Fruit fly (Drosophila melanogaster): Measurements from ENCODE around the gene CG34456.

The CG34456 gene

dm6 chr3L:9358713-9359040 is 3.2 kb upstream of the CG34456 start, which contains the start of the genes UGP and Svip (continued):
- peak; percentile 3 for TF ChIP-seq lilli (GFP tag; optimal IDR thresholded peaks at IDR 0.05)
- no peak for TF ChIP-seq CG17361 (GFP tag; IDR thresholded peaks at IDR 0.05)
- peak; percentile 25 for TF ChIP-seq psq (GFP tag; optimal IDR thresholded peaks at IDR 0.05)
- TF ChIP-seq Sin3A (optimal IDR thresholded peaks at IDR 0.05) = no peak
- TF ChIP-seq zen (tag; optimal IDR thresholded peaks at IDR 0.05) = no peak
- TF ChIP-seq Ssrp (tag; optimal IDR thresholded peaks at IDR 0.05) = no peak
- no peak for TF ChIP-seq so (GFP tag; IDR thresholded peaks at IDR 0.05)
- no peak for TF ChIP-seq Dad (GFP tag; optimal IDR thresholded peaks at IDR 0.05)
- no peak for TF ChIP-seq br (optimal IDR thresholded peaks at IDR 0.05)
- TF ChIP-seq Dek (tag; optimal IDR thresholded peaks at IDR 0.05) = no peak
- TF ChIP-seq CkIIα-i1 (GFP tag; IDR thresholded peaks at IDR 0.05) = no peak
- TF ChIP-seq chm (GFP tag; IDR thresholded peaks at IDR 0.05) = no peak
- no peak for TF ChIP-seq CG15011 (GFP tag; optimal IDR thresholded peaks at IDR 0.05)
- no peak for TF ChIP-seq CG11085 (GFP tag; IDR thresholded peaks at IDR 0.05)
- peak; percentile 1 for TF ChIP-seq her (GFP tag; optimal IDR thresholded peaks at IDR 0.05)
- TF ChIP-seq CG13624 (GFP tag; optimal IDR thresholded peaks at IDR 0.05) = no peak
- TF ChIP-seq CG4617 (GFP tag; optimal IDR thresholded peaks at IDR 0.05; ENCODE audit: borderline replicate concordance) = peak; percentile 52
- TF ChIP-seq MBD-R2 (GFP tag; IDR thresholded peaks at IDR 0.05) = peak; percentile 51; the same call in 1 of the 2 replicates
- no peak for TF ChIP-seq prd (optimal IDR thresholded peaks at IDR 0.05)
- no peak for TF ChIP-seq prd (GFP tag; IDR thresholded peaks at IDR 0.05)
- TF ChIP-seq mirr (GFP tag; optimal IDR thresholded peaks at IDR 0.05) = no peak
- TF ChIP-seq hth (optimal IDR thresholded peaks at IDR 0.05) = no peak
- TF ChIP-seq gce (GFP tag; IDR thresholded peaks at IDR 0.05) = no peak
- no peak for TF ChIP-seq CG12155 (GFP tag; optimal IDR thresholded peaks at IDR 0.05)
- no peak for TF ChIP-seq CG11398 (GFP tag; optimal IDR thresholded peaks at IDR 0.05)
- TF ChIP-seq toy (GFP tag; IDR thresholded peaks at IDR 0.05) = no peak
- no peak for TF ChIP-seq fd64A (GFP tag; optimal IDR thresholded peaks at IDR 0.05)
- TF ChIP-seq jing (GFP tag; optimal IDR thresholded peaks at IDR 0.05) = no peak
- TF ChIP-seq CG11723 (GFP tag; optimal IDR thresholded peaks at IDR 0.05) = no peak
- TF ChIP-seq CG32772 (GFP tag; IDR thresholded peaks at IDR 0.05) = no peak
- TF ChIP-seq CG31224 (GFP tag; IDR thresholded peaks at IDR 0.05) = no peak
- no peak for TF ChIP-seq CG10462 (GFP tag; optimal IDR thresholded peaks at IDR 0.05)
- no peak for TF ChIP-seq Meics (GFP tag; optimal IDR thresholded peaks at IDR 0.05)
- peak; percentile 9 for TF ChIP-seq gfzf (GFP tag; optimal IDR thresholded peaks at IDR 0.05)
- TF ChIP-seq al (GFP tag; IDR thresholded peaks at IDR 0.05) = no peak
- TF ChIP-seq Dip2 (GFP tag; IDR thresholded peaks at IDR 0.05) = no peak
- no peak for TF ChIP-seq CG13123 (GFP tag; optimal IDR thresholded peaks at IDR 0.05)
- TF ChIP-seq CG34422 (GFP tag; IDR thresholded peaks at IDR 0.05) = peak; percentile 48; the same call in 1 of the 3 replicates
- no peak for TF ChIP-seq CG3726 (GFP tag; IDR thresholded peaks at IDR 0.05)
- TF ChIP-seq CG12299 (tag; optimal IDR thresholded peaks at IDR 0.05) = peak; percentile 7
- TF ChIP-seq CG4360 (GFP tag; IDR thresholded peaks at IDR 0.05) = 0 out of 2 replicates have a peak, but pooled peaks have one; percentile 5
- no peak for TF ChIP-seq CG30020 (tag; optimal IDR thresholded peaks at IDR 0.05)
- TF ChIP-seq Ravus (GFP tag; IDR thresholded peaks at IDR 0.05) = no peak
- no peak for TF ChIP-seq Sry-δ (GFP tag; optimal IDR thresholded peaks at IDR 0.05)
- TF ChIP-seq dysf (GFP tag; IDR thresholded peaks at IDR 0.05) = no peak
- peak; percentile 41 for TF ChIP-seq CG1603 (tag; optimal IDR thresholded peaks at IDR 0.05)
- no peak for TF ChIP-seq CG10431 (GFP tag; optimal IDR thresholded peaks at IDR 0.05)
- TF ChIP-seq mld (GFP tag; IDR thresholded peaks at IDR 0.05; ENCODE audit: partially characterized antibody) = no peak
- 0 out of 3 replicates have a peak, but pooled peaks have one; percentile 21 for TF ChIP-seq CG11695 (GFP tag; IDR thresholded peaks at IDR 0.05)
- TF ChIP-seq CG8924 (tag; optimal IDR thresholded peaks at IDR 0.05) = peak; percentile 44
- no peak for TF ChIP-seq CG8290 (GFP tag; optimal IDR thresholded peaks at IDR 0.05)
- TF ChIP-seq CG8290 (tag; optimal IDR thresholded peaks at IDR 0.05) = peak in 1 of 2 experiments; percentile 21
- TF ChIP-seq Mrtf (GFP tag; IDR thresholded peaks at IDR 0.05) = no peak
- TF ChIP-seq CG15601 (tag; optimal IDR thresholded peaks at IDR 0.05) = peak; percentile 29
- no peak for TF ChIP-seq Atf3 (GFP tag; optimal IDR thresholded peaks at IDR 0.05)

All from whole organism, embryonic.